Fruit fly (Drosophila melanogaster) whole organism, embryonic: Measurements from ENCODE around the gene CG5986.

Experiments
- Ada2b ChIP-seq: fragments of 200-800 bp; sonication (Bioruptor generic); IDR thresholded peaks from 2 replicates; pipeline ENCODE4 v1.3.6; 2022; ENCODE audit warnings: missing biosample characterization, missing genetic modification characterization
- Atf6 ChIP-seq: fragments of 200-800 bp; sonication (Bioruptor generic); IDR thresholded peaks from 2 replicates; pipeline ENCODE4 v1.3.6; 2022; ENCODE audit warnings: missing biosample characterization, missing genetic modification characterization
- CG10543 ChIP-seq: fragments of 200-800 bp; sonication (Bioruptor generic); optimal IDR thresholded peaks from 3 replicates; lab custom pipeline; 2017; ENCODE audit warnings: missing biosample characterization, mild to moderate bottlenecking, missing genetic modification characterization, moderate library complexity
- CG11085 ChIP-seq: fragments of 200-800 bp; sonication (Bioruptor generic); IDR thresholded peaks from 2 replicates; pipeline ENCODE4 v1.3.6; 2022; ENCODE audit warnings: missing biosample characterization, missing genetic modification characterization
- CG11093 ChIP-seq: fragments of 200-800 bp; sonication (Bioruptor generic); IDR thresholded peaks from 3 replicates; pipeline ENCODE4 v1.3.6; 2022; ENCODE audit warnings: missing biosample characterization, missing genetic modification characterization
- CG11695 ChIP-seq: fragments of 200-800 bp; sonication (Bioruptor generic); IDR thresholded peaks from 3 replicates; pipeline ENCODE4 v1.3.6; 2022; ENCODE audit warnings: missing biosample characterization, missing genetic modification characterization
- CG12659 ChIP-seq: fragments of 200-800 bp; sonication (Bioruptor generic); optimal IDR thresholded peaks from 3 replicates; lab custom pipeline; 2017; ENCODE audit warnings: mild to moderate bottlenecking, missing biosample characterization, missing genetic modification reagents, missing genetic modification characterization
- CG14050 ChIP-seq: fragments of 200-800 bp; sonication (Bioruptor generic); IDR thresholded peaks from 3 replicates; pipeline ENCODE4 v1.3.6; 2022; ENCODE audit warnings: missing biosample characterization, missing genetic modification characterization
- CG17802 ChIP-seq: fragments of 200-800 bp; sonication (Bioruptor generic); optimal IDR thresholded peaks from 2 replicates; lab custom pipeline; 2018; ENCODE audit warnings: missing biosample characterization, mild to moderate bottlenecking, missing genetic modification characterization, moderate library complexity
- CG30403 ChIP-seq: fragments of 200-800 bp; sonication (Bioruptor generic); optimal IDR thresholded peaks from 3 replicates; lab custom pipeline; 2016; ENCODE audit warnings: missing biosample characterization, missing genetic modification characterization
- CG32532 ChIP-seq: fragments of 200-800 bp; sonication (Bioruptor generic); IDR thresholded peaks from 2 replicates; pipeline ENCODE4 v1.3.6; 2022; ENCODE audit warnings: missing biosample characterization, missing genetic modification characterization
- CG33557 ChIP-seq: fragments of 200-800 bp; sonication (Bioruptor generic); optimal IDR thresholded peaks from 2 replicates; lab custom pipeline; 2019; ENCODE audit warnings: missing biosample characterization, mild to moderate bottlenecking, missing genetic modification characterization, moderate library complexity
- CG4854 ChIP-seq: fragments of 200-800 bp; sonication (Bioruptor generic); optimal IDR thresholded peaks from 2 replicates; lab custom pipeline; 2016; ENCODE audit warnings: missing biosample characterization, missing genetic modification characterization, inconsistent platforms
- CG5953 ChIP-seq: fragments of 200-800 bp; sonication (Bioruptor generic); IDR thresholded peaks from 2 replicates; pipeline ENCODE4 v1.3.6; 2022; ENCODE audit warnings: missing biosample characterization, missing genetic modification characterization
- CG9437 ChIP-seq: fragments of 200-800 bp; sonication (Bioruptor generic); optimal IDR thresholded peaks from 2 replicates; lab custom pipeline; 2018; ENCODE audit warnings: missing biosample characterization, mild to moderate bottlenecking, missing genetic modification characterization
- Chrac-16 ChIP-seq: fragments of 200-800 bp; sonication (Bioruptor generic); optimal IDR thresholded peaks from 3 replicates; lab custom pipeline; 2016; ENCODE audit warnings: missing biosample characterization, missing genetic modification characterization
- CrebB ChIP-seq: fragments of 200-800 bp; sonication (Bioruptor generic); optimal IDR thresholded peaks from 3 replicates; lab custom pipeline; 2018; ENCODE audit warnings: missing biosample characterization, mild to moderate bottlenecking, missing genetic modification characterization
- Dek ChIP-seq: fragments of 200-800 bp; sonication (Bioruptor generic); optimal IDR thresholded peaks from 3 replicates; lab custom pipeline; 2019; ENCODE audit warnings: missing biosample characterization, mild to moderate bottlenecking, missing genetic modification characterization, moderate library complexity
- Dip2 ChIP-seq: fragments of 200-800 bp; sonication (Bioruptor generic); IDR thresholded peaks from 2 replicates; pipeline ENCODE4 v1.3.6; 2022; ENCODE audit warnings: missing biosample characterization, missing genetic modification characterization
- Fer1 ChIP-seq: fragments of 200-800 bp; sonication (Bioruptor generic); optimal IDR thresholded peaks from 2 replicates; lab custom pipeline; 2017; ENCODE audit warnings: missing biosample characterization, mild to moderate bottlenecking, missing genetic modification characterization
- Fer3 ChIP-seq: fragments of 200-800 bp; sonication (Bioruptor generic); optimal IDR thresholded peaks from 2 replicates; lab custom pipeline; 2018; ENCODE audit warnings: missing biosample characterization, mild to moderate bottlenecking, missing genetic modification characterization, moderate library complexity
- HLH4C ChIP-seq: fragments of 200-800 bp; sonication (Bioruptor generic); IDR thresholded peaks from 3 replicates; pipeline ENCODE4 v1.3.6; 2022; ENCODE audit warnings: missing biosample characterization, missing genetic modification characterization; ENCODE audit not compliant: partially characterized antibody
- Hand ChIP-seq: fragments of 200-800 bp; sonication (Bioruptor generic); optimal IDR thresholded peaks from 2 replicates; lab custom pipeline; 2017; ENCODE audit warnings: mild to moderate bottlenecking, missing biosample characterization, missing genetic modification reagents, missing genetic modification characterization
- Hey ChIP-seq: fragments of 200-800 bp; sonication (Bioruptor generic); optimal IDR thresholded peaks from 3 replicates; lab custom pipeline; 2018; ENCODE audit warnings: missing biosample characterization, mild to moderate bottlenecking, missing genetic modification characterization
- Hmr ChIP-seq: fragments of 200-800 bp; sonication (Bioruptor generic); optimal IDR thresholded peaks from 3 replicates; lab custom pipeline; 2017; ENCODE audit warnings: mild to moderate bottlenecking, missing biosample characterization, missing genetic modification reagents, missing genetic modification characterization
- Sry-δ ChIP-seq: fragments of 200-800 bp; sonication (Bioruptor generic); optimal IDR thresholded peaks from 2 replicates; lab custom pipeline; 2016; ENCODE audit warnings: missing biosample characterization, missing genetic modification characterization
- Stat92E ChIP-seq, 3 experiments: fragments of >200 bp in 2 of 3; fragments of 200-800 bp in 1 of 3; sonication (Bioruptor generic) in 1 of 3; optimal IDR thresholded peaks; 2 replicates each; lab custom pipeline; 2017 to 2019; ENCODE audit warnings: missing biosample characterization in 3 of 3, missing genetic modification characterization in 3 of 3, mild to moderate bottlenecking in 1 of 3, moderate library complexity in 1 of 3
- Xbp1 ChIP-seq: fragments of 200-800 bp; sonication (Bioruptor generic); optimal IDR thresholded peaks from 3 replicates; lab custom pipeline; 2016; ENCODE audit warnings: missing biosample characterization, mild to moderate bottlenecking, missing genetic modification characterization
- bab2 ChIP-seq: fragments of 200-800 bp; sonication (Bioruptor generic); optimal IDR thresholded peaks from 2 replicates; lab custom pipeline; 2016; ENCODE audit warnings: missing biosample characterization, missing genetic modification characterization
- chif ChIP-seq, 2 experiments: fragments of 200-800 bp; sonication (Bioruptor generic); optimal IDR thresholded peaks; 3 replicates each; lab custom pipeline; 2016; ENCODE audit warnings: missing biosample characterization in 2 of 2, missing genetic modification characterization in 2 of 2
- dpn ChIP-seq, 2 experiments: fragments of 200-800 bp; sonication (Bioruptor generic); optimal IDR thresholded peaks; 3 replicates each; lab custom pipeline; 2016; ENCODE audit warnings: missing biosample characterization in 2 of 2, missing genetic modification characterization in 2 of 2
- eve ChIP-seq, 2 experiments: fragments of >200 bp; optimal IDR thresholded peaks; 2 replicates each; lab custom pipeline; 2017; ENCODE audit warnings: missing biosample characterization in 2 of 2, missing genetic modification characterization in 2 of 2
- fd3F ChIP-seq: fragments of 200-800 bp; sonication (Bioruptor generic); optimal IDR thresholded peaks from 2 replicates; lab custom pipeline; 2018; ENCODE audit warnings: missing biosample characterization, mild to moderate bottlenecking, missing genetic modification characterization, moderate library complexity
- lilli ChIP-seq: fragments of 200-800 bp; sonication (Bioruptor generic); optimal IDR thresholded peaks from 3 replicates; lab custom pipeline; 2016; ENCODE audit warnings: missing biosample characterization, missing genetic modification characterization
- p53 ChIP-seq: fragments of 200-800 bp; sonication (Bioruptor generic); optimal IDR thresholded peaks from 2 replicates; lab custom pipeline; 2016; ENCODE audit warnings: missing biosample characterization, missing genetic modification characterization
- pho ChIP-seq: fragments of 200-800 bp; sonication (Bioruptor generic); optimal IDR thresholded peaks from 2 replicates; lab custom pipeline; 2016; ENCODE audit warnings: missing biosample characterization, missing genetic modification characterization
- pum ChIP-seq: fragments of 200-800 bp; sonication (Bioruptor generic); optimal IDR thresholded peaks from 2 replicates; lab custom pipeline; 2016; ENCODE audit warnings: missing biosample characterization, missing genetic modification characterization
- salm ChIP-seq: fragments of 200-800 bp; sonication (Bioruptor generic); optimal IDR thresholded peaks from 2 replicates; lab custom pipeline; 2018; ENCODE audit warnings: missing biosample characterization, mild to moderate bottlenecking, missing genetic modification characterization
- scrt ChIP-seq: fragments of 200-800 bp; sonication (Bioruptor generic); optimal IDR thresholded peaks from 2 replicates; lab custom pipeline; 2018; ENCODE audit warnings: missing biosample characterization, mild to moderate bottlenecking, missing genetic modification characterization, moderate library complexity
- so ChIP-seq: fragments of 200-800 bp; sonication (Bioruptor generic); IDR thresholded peaks from 3 replicates; pipeline ENCODE4 v1.3.6; 2022; ENCODE audit warnings: missing biosample characterization, missing genetic modification characterization
- ssp ChIP-seq: fragments of 200-800 bp; sonication (Bioruptor generic); IDR thresholded peaks from 2 replicates; pipeline ENCODE4 v1.3.6; 2022; ENCODE audit warnings: missing biosample characterization, missing genetic modification characterization
- trem ChIP-seq: fragments of 200-800 bp; optimal IDR thresholded peaks from 3 replicates; lab custom pipeline; 2019; ENCODE audit warnings: missing biosample characterization, mild to moderate bottlenecking, missing genetic modification characterization, moderate library complexity
- wor ChIP-seq: fragments of 200-800 bp; sonication (Bioruptor generic); IDR thresholded peaks from 2 replicates; pipeline ENCODE4 v1.3.6; 2022; ENCODE audit warnings: missing biosample characterization, missing genetic modification characterization

CG5986 gene

dm6 chr3R:24068830-24069229 is 21.2 kb downstream of the CG5986 start (continued):
- TF ChIP-seq Hmr (GFP tag; lab: Kevin White, UChicago) (peak; percentile 30), p53 (GFP tag; lab: Kevin White, UChicago) (no peak), CG14050 (GFP tag; lab: Robert Waterston, UW) (peak; percentile 37; the same call in 1 of the 3 replicates), Xbp1 (peak; percentile 23), CrebB (tag; lab: Kevin White, UChicago) (no peak), pho (GFP tag; lab: Kevin White, UChicago) (peak; percentile 6), CG11085 (no peak), CG5953 (no peak), trem (tag; lab: Kevin White, UChicago) (no peak), salm (tag; lab: Kevin White, UChicago) (no peak), Fer1 (GFP tag; lab: Kevin White, UChicago) (peak; percentile 26), bab2 (GFP tag; lab: Kevin White, UChicago) (peak; percentile 22), CG32532 (peak; percentile 57; the same call in 1 of the 2 replicates), Hey (tag; lab: Kevin White, UChicago) (no peak), CG11093 (no peak), ssp (GFP tag; lab: Robert Waterston, UW) (no peak), CG33557 (GFP tag; lab: Kevin White, UChicago) (no peak), Dek (no peak), CG30403 (peak; percentile 12), lilli (GFP tag; lab: Kevin White, UChicago) (peak; percentile 30), Stat92E (GFP tag; optimal IDR thresholded peaks at IDR 0.05; lab: Kevin White, UChicago) (no peak), Dip2 (GFP tag; lab: Robert Waterston, UW) (no peak), chif (GFP tag; optimal IDR thresholded peaks at IDR 0.05; lab: Kevin White, UChicago) (peak in 1 of 2 experiments; percentile 14), eve (GFP tag; optimal IDR thresholded peaks at IDR 0.05; lab: Kevin White, UChicago) (peak in 1 of 2 experiments; percentile 26), scrt (GFP tag; lab: Kevin White, UChicago) (no peak), CG9437 (GFP tag; lab: Kevin White, UChicago) (no peak), CG17802 (tag; lab: Kevin White, UChicago) (no peak), dpn (GFP tag; optimal IDR thresholded peaks at IDR 0.05; lab: Kevin White, UChicago) (peak; percentile 9 to 14), Chrac-16 (GFP tag; lab: Kevin White, UChicago) (peak; percentile 16), CG4854 (GFP tag; lab: Kevin White, UChicago) (no peak), wor (GFP tag; lab: Robert Waterston, UW) (no peak), Ada2b (GFP tag; lab: Robert Waterston, UW) (peak; percentile 50; the same call in 1 of the 2 replicates), Sry-δ (GFP tag; lab: Kevin White, UChicago) (no peak), Fer3 (tag; lab: Kevin White, UChicago) (peak; percentile 3), pum (GFP tag; lab: Kevin White, UChicago) (no peak), HLH4C (GFP tag; lab: Robert Waterston, UW) (no peak), Hand (GFP tag; lab: Kevin White, UChicago) (peak; percentile 9), fd3F (peak; percentile 12), so (GFP tag; lab: Robert Waterston, UW) (no peak), CG11695 (GFP tag; lab: Robert Waterston, UW) (0 out of 3 replicates have a peak, but pooled peaks have one; percentile 18), CG12659 (GFP tag; lab: Kevin White, UChicago) (peak; percentile 4), Atf6 (GFP tag; lab: Robert Waterston, UW) (0 out of 2 replicates have a peak, but pooled peaks have one; percentile 25), CG10543 (no peak)
